Worm (Caenorhabditis elegans) whole organism, L4 larva: Measurements from ENCODE around the gene cgh-1.

Source experiments
- F26F4.8 ChIP-seq: fragments of 200-800 bp; sonication (Bioruptor generic); conservative IDR thresholded peaks from 2 replicates; pipeline ENCODE4 v1.3.6; 2022; ENCODE audit warnings: missing genetic modification characterization, missing compliant biosample characterization
- ceh-82 ChIP-seq: sonication (generic microtip); optimal IDR thresholded peaks from 2 replicates; lab custom pipeline; 2017; ENCODE audit warnings: missing biosample characterization, missing genetic modification characterization
- cey-2 ChIP-seq: sonication (generic microtip); optimal IDR thresholded peaks from 3 replicates; lab custom pipeline; 2017; ENCODE audit warnings: missing genetic modification characterization, mild to moderate bottlenecking, missing compliant biosample characterization, antibody characterized with exemption, borderline replicate concordance; ENCODE audit not compliant: insufficient read depth
- lin-13 ChIP-seq: fragments of 150-350 bp; optimal IDR thresholded peaks from 2 replicates; lab custom pipeline; 2014; ENCODE audit warnings: missing biosample characterization, missing genetic modification reagents, missing genetic modification characterization
- lin-39 ChIP-seq: fragments of 150-350 bp; optimal IDR thresholded peaks from 2 replicates; lab custom pipeline; 2014; ENCODE audit warnings: missing biosample characterization, missing genetic modification reagents, missing genetic modification characterization
- mdt-29 ChIP-seq: fragments of 200-800 bp; sonication (Bioruptor generic); IDR thresholded peaks from 2 replicates; pipeline ENCODE4 v1.3.6; 2022; ENCODE audit warnings: missing genetic modification reagents, missing genetic modification characterization, missing compliant biosample characterization
- pha-4 ChIP-seq, 2 experiments: fragments of 150-350 bp in 1 of 2; fragments of 200-800 bp in 1 of 2; sonication (Bioruptor generic) in 1 of 2; IDR thresholded peaks in 1 of 2; optimal IDR thresholded peaks in 1 of 2; 2 replicates each; pipeline versions ENCODE4 v1.3.6 to Lab custom; 2014 to 2022; ENCODE audit warnings: missing genetic modification characterization in 2 of 2, missing genetic modification reagents in 2 of 2, missing biosample characterization in 1 of 2, missing compliant biosample characterization in 1 of 2
- snpc-4 ChIP-seq: fragments of 150-350 bp; optimal IDR thresholded peaks from 2 replicates; lab custom pipeline; 2014; ENCODE audit warnings: missing biosample characterization, missing genetic modification characterization
- unc-62 ChIP-seq, 3 experiments: fragments of 150-350 bp in 1 of 3; sonication (generic microtip); optimal IDR thresholded peaks in 2 of 3; peaks in 1 of 3; 1 replicate in 1 of 3; 2 replicates in 2 of 3; lab custom pipeline; 2014 to 2017; ENCODE audit warnings: missing biosample characterization in 3 of 3, missing genetic modification characterization in 3 of 3, missing genetic modification reagents in 3 of 3, missing genotype in 1 of 3
- ztf-11 ChIP-seq: fragments of 150-350 bp; optimal IDR thresholded peaks from 2 replicates; lab custom pipeline; 2014; ENCODE audit warnings: missing biosample characterization, missing genetic modification characterization

- TF ChIP-seq cey-2 = no peak
- TF ChIP-seq unc-62 (GFP tag; optimal IDR thresholded peaks at IDR 0.05 in 1 of 2; lab: Kevin White, UChicago) = peak in 1 of 2 experiments; percentile 53
- TF ChIP-seq unc-62 (tag; optimal IDR thresholded peaks at IDR 0.05; lab: Kevin White, UChicago) = no peak
- TF ChIP-seq mdt-29 (GFP tag; lab: Robert Waterston, UW) = no peak
- no peak for TF ChIP-seq pha-4 (GFP tag; IDR thresholded peaks at IDR 0.05; lab: Robert Waterston, UW)
- TF ChIP-seq pha-4 (tag; optimal IDR thresholded peaks at IDR 0.05; lab: Kevin White, UChicago) = no peak
- TF ChIP-seq ceh-82 (tag; lab: Kevin White, UChicago) = no peak
- TF ChIP-seq snpc-4 (tag; lab: Kevin White, UChicago) = no peak
- TF ChIP-seq lin-39 (tag; lab: Kevin White, UChicago) = no peak
- TF ChIP-seq ztf-11 = no peak
- no peak for TF ChIP-seq lin-13 (GFP tag; lab: Kevin White, UChicago)
- TF ChIP-seq F26F4.8 (GFP tag; lab: Robert Waterston, UW) = no peak
Measured at ce11 chrIII:7460018-7460417, 37.6 kb downstream of the cgh-1 start, which contains the start of gene mls-1.
